Worm (Caenorhabditis elegans) whole organism, L2 larva: Measurements from ENCODE around the gene ilc-17.1.

ENCODE experiments used
- F13H6.1 ChIP-seq: sonication (generic microtip); optimal IDR thresholded peaks from 2 replicates; lab custom pipeline; 2016; ENCODE audit warnings: missing genetic modification characterization, missing compliant biosample characterization
- R02D3.7 ChIP-seq: fragments of 150-350 bp; optimal IDR thresholded peaks from 2 replicates; lab custom pipeline; 2014; ENCODE audit warnings: missing biosample characterization, missing genetic modification characterization
- Y55F3AM.14 ChIP-seq: fragments of 200-800 bp; sonication (Bioruptor generic); optimal IDR thresholded peaks from 2 replicates; lab custom pipeline; 2018; ENCODE audit warnings: mild to moderate bottlenecking, missing genetic modification characterization, missing compliant biosample characterization
- ceh-82 ChIP-seq: fragments of 150-350 bp; optimal IDR thresholded peaks from 2 replicates; lab custom pipeline; 2014; ENCODE audit warnings: missing biosample characterization, missing genetic modification characterization
- lin-13 ChIP-seq: fragments of 150-350 bp; optimal IDR thresholded peaks from 2 replicates; lab custom pipeline; 2014; ENCODE audit warnings: missing biosample characterization, missing genetic modification reagents, missing genetic modification characterization
- lin-39 ChIP-seq: fragments of 150-350 bp; optimal IDR thresholded peaks from 2 replicates; lab custom pipeline; 2014; ENCODE audit warnings: missing biosample characterization, missing genetic modification reagents, missing genetic modification characterization
- lsy-2 ChIP-seq, 2 experiments: fragments of 150-350 bp in 1 of 2; sonication (generic microtip) in 1 of 2; optimal IDR thresholded peaks; 2 replicates each; lab custom pipeline; 2014 to 2017; ENCODE audit warnings: missing biosample characterization in 2 of 2, missing genetic modification characterization in 2 of 2
- mdl-1 ChIP-seq, 2 experiments: fragments of 150-350 bp in 1 of 2; sonication (generic microtip) in 1 of 2; optimal IDR thresholded peaks; 2 replicates each; lab custom pipeline; 2017; ENCODE audit warnings: missing biosample characterization in 2 of 2, missing genetic modification characterization in 2 of 2
- nhr-12 ChIP-seq: fragments of 150-350 bp; optimal IDR thresholded peaks from 2 replicates; lab custom pipeline; 2014; ENCODE audit warnings: missing biosample characterization, missing genetic modification characterization
- skn-1 ChIP-seq: sonication (generic microtip); optimal IDR thresholded peaks from 2 replicates; lab custom pipeline; 2017; ENCODE audit warnings: missing biosample characterization, missing genetic modification characterization
- unc-62 ChIP-seq: fragments of 150-350 bp; optimal IDR thresholded peaks from 2 replicates; lab custom pipeline; 2014; ENCODE audit warnings: missing biosample characterization, missing genetic modification reagents, missing genetic modification characterization
- ztf-4 ChIP-seq: fragments of 150-350 bp; optimal IDR thresholded peaks from 2 replicates; lab custom pipeline; 2014; ENCODE audit warnings: missing biosample characterization, missing genetic modification characterization

- TF ChIP-seq ceh-82 (tag; lab: Kevin White, UChicago) (no peak), Y55F3AM.14 (GFP tag; lab: Kevin White, UChicago) (no peak), ztf-4 (no peak), lsy-2 (tag; optimal IDR thresholded peaks at IDR 0.05; lab: Kevin White, UChicago) (no peak), nhr-12 (no peak), skn-1 (no peak), lin-39 (no peak), lin-13 (GFP tag; lab: Kevin White, UChicago) (no peak), R02D3.7 (tag; lab: Kevin White, UChicago) (no peak), mdl-1 (tag; optimal IDR thresholded peaks at IDR 0.05; lab: Kevin White, UChicago) (no peak), F13H6.1 (peak; percentile 39), unc-62 (GFP tag; lab: Kevin White, UChicago) (no peak)
Observed at ce11 chrX:12780674-12781073, 11.1 kb upstream of the ilc-17.1 start.
